Fruit fly (Drosophila melanogaster) whole organism, prepupa: ENCODE data around the gene Tpt.
A peak's percentile ranks its signal among the peaks of the same experiment; 100 is the strongest.

Experiments
- CG11294 ChIP-seq: fragments of 200-800 bp; sonication (Bioruptor generic); IDR thresholded peaks from 2 replicates; pipeline ENCODE4 v1.3.6; 2022; ENCODE audit warnings: missing biosample characterization, missing genetic modification characterization
- CG11762 ChIP-seq: fragments of 200-800 bp; sonication (Bioruptor generic); optimal IDR thresholded peaks from 3 replicates; lab custom pipeline; 2016; ENCODE audit warnings: missing biosample characterization, missing genetic modification characterization; ENCODE audit not compliant: insufficient read depth
- CG1621 ChIP-seq: fragments of 200-800 bp; sonication (Bioruptor generic); optimal IDR thresholded peaks from 3 replicates; lab custom pipeline; 2018; ENCODE audit warnings: missing biosample characterization, mild to moderate bottlenecking, missing genetic modification characterization
- CG3032 ChIP-seq: fragments of 200-800 bp; optimal IDR thresholded peaks from 2 replicates; lab custom pipeline; 2019; ENCODE audit warnings: missing biosample characterization, mild to moderate bottlenecking, missing genetic modification characterization, moderate library complexity
- CG31627 ChIP-seq: fragments of 200-800 bp; sonication (Bioruptor generic); optimal IDR thresholded peaks from 3 replicates; lab custom pipeline; 2016; ENCODE audit warnings: missing biosample characterization, missing genetic modification characterization
- CG3919 ChIP-seq: fragments of 200-800 bp; sonication (Bioruptor generic); optimal IDR thresholded peaks from 3 replicates; lab custom pipeline; 2016; ENCODE audit warnings: missing biosample characterization, missing genetic modification characterization
- CG4318 ChIP-seq: fragments of 200-800 bp; sonication (Bioruptor generic); optimal IDR thresholded peaks from 3 replicates; lab custom pipeline; 2017; ENCODE audit warnings: missing biosample characterization, mild to moderate bottlenecking, missing genetic modification characterization
- CG6163 ChIP-seq: fragments of 200-800 bp; sonication (Bioruptor generic); IDR thresholded peaks from 3 replicates; pipeline ENCODE4 v1.3.6; 2022; ENCODE audit warnings: missing biosample characterization, missing genetic modification characterization
- CG6276 ChIP-seq: fragments of 200-800 bp; sonication (Bioruptor generic); optimal IDR thresholded peaks from 2 replicates; lab custom pipeline; 2017; ENCODE audit warnings: missing biosample characterization, mild to moderate bottlenecking, missing genetic modification characterization
- CG6808 ChIP-seq: fragments of 200-800 bp; sonication (Bioruptor generic); optimal IDR thresholded peaks from 3 replicates; lab custom pipeline; 2017; ENCODE audit warnings: missing biosample characterization, missing genetic modification characterization, mild to moderate bottlenecking, moderate library complexity, missing genetic modification reagents
- CG6854 ChIP-seq: fragments of 200-800 bp; sonication (Bioruptor generic); optimal IDR thresholded peaks from 2 replicates; lab custom pipeline; 2017; ENCODE audit warnings: missing biosample characterization, mild to moderate bottlenecking, missing genetic modification characterization
- CG7368 ChIP-seq: fragments of 200-800 bp; sonication (Bioruptor generic); optimal IDR thresholded peaks from 3 replicates; lab custom pipeline; 2016; ENCODE audit warnings: missing biosample characterization, missing genetic modification characterization
- CG8632 ChIP-seq: fragments of 200-800 bp; sonication (Bioruptor generic); optimal IDR thresholded peaks from 3 replicates; lab custom pipeline; 2016; ENCODE audit warnings: missing biosample characterization, missing genetic modification characterization
- CG9139 ChIP-seq: fragments of 200-800 bp; sonication (Bioruptor generic); optimal IDR thresholded peaks from 3 replicates; lab custom pipeline; 2017; ENCODE audit warnings: missing biosample characterization, mild to moderate bottlenecking, missing genetic modification characterization
- Eip78C ChIP-seq: fragments of 200-800 bp; sonication (Bioruptor generic); peaks from one replicate; lab custom pipeline; 2016; ENCODE audit warnings: missing biosample characterization, missing genetic modification characterization
- Eip93F ChIP-seq: fragments of 200-800 bp; sonication (Bioruptor generic); optimal IDR thresholded peaks from 2 replicates; lab custom pipeline; 2016; ENCODE audit warnings: missing biosample characterization, mild to moderate bottlenecking, missing genetic modification characterization
- Ets21C ChIP-seq: fragments of 200-800 bp; sonication (Bioruptor generic); optimal IDR thresholded peaks from 3 replicates; lab custom pipeline; 2016; ENCODE audit warnings: missing biosample characterization, missing genetic modification characterization
- Gug ChIP-seq: fragments of 200-800 bp; sonication (Bioruptor generic); IDR thresholded peaks from 2 replicates; pipeline ENCODE4 v1.3.6; 2022; ENCODE audit warnings: missing biosample characterization, missing genetic modification characterization
- Hr38 ChIP-seq: sonication (Bioruptor generic); optimal IDR thresholded peaks from 2 replicates; lab custom pipeline; 2016; ENCODE audit warnings: missing biosample characterization, missing genetic modification characterization
- Met ChIP-seq: fragments of 200-800 bp; sonication (Bioruptor generic); optimal IDR thresholded peaks from 3 replicates; lab custom pipeline; 2016; ENCODE audit warnings: missing biosample characterization, missing genetic modification characterization
- OdsH ChIP-seq: fragments of 200-800 bp; sonication (Bioruptor generic); optimal IDR thresholded peaks from 3 replicates; lab custom pipeline; 2016; ENCODE audit warnings: missing biosample characterization, missing genetic modification characterization
- Smox ChIP-seq: fragments of 200-800 bp; sonication (Bioruptor generic); optimal IDR thresholded peaks from 3 replicates; lab custom pipeline; 2016; ENCODE audit warnings: missing biosample characterization, missing genetic modification characterization
- Sox102F ChIP-seq: fragments of 200-800 bp; sonication (Bioruptor generic); optimal IDR thresholded peaks from 2 replicates; lab custom pipeline; 2016; ENCODE audit warnings: missing biosample characterization, mild to moderate bottlenecking, missing genetic modification characterization
- dac ChIP-seq: fragments of 200-800 bp; sonication (Bioruptor generic); optimal IDR thresholded peaks from 2 replicates; lab custom pipeline; 2017; ENCODE audit warnings: missing biosample characterization, mild to moderate bottlenecking, missing genetic modification characterization
- esn ChIP-seq: fragments of 200-800 bp; sonication (Bioruptor generic); optimal IDR thresholded peaks from 2 replicates; lab custom pipeline; 2016; ENCODE audit warnings: missing biosample characterization, mild to moderate bottlenecking, missing genetic modification characterization, moderate library complexity
- fd59A ChIP-seq: fragments of 200-800 bp; sonication (Bioruptor generic); optimal IDR thresholded peaks from 2 replicates; lab custom pipeline; 2017; ENCODE audit warnings: missing biosample characterization, mild to moderate bottlenecking, missing genetic modification characterization, missing genetic modification reagents
- fd85E ChIP-seq: fragments of 200-800 bp; sonication (Bioruptor generic); optimal IDR thresholded peaks from 3 replicates; lab custom pipeline; 2016; ENCODE audit warnings: missing biosample characterization, missing genetic modification characterization
- fkh ChIP-seq: fragments of 200-800 bp; sonication (Bioruptor generic); optimal IDR thresholded peaks from 3 replicates; lab custom pipeline; 2017; ENCODE audit warnings: missing biosample characterization, mild to moderate bottlenecking, missing genetic modification characterization, moderate library complexity
- pdm3 ChIP-seq: fragments of 200-800 bp; sonication (Bioruptor generic); optimal IDR thresholded peaks from 3 replicates; lab custom pipeline; 2016; ENCODE audit warnings: missing biosample characterization, missing genetic modification characterization
- salr ChIP-seq, 2 experiments: fragments of 200-800 bp; sonication (Bioruptor generic); optimal IDR thresholded peaks; 3 replicates each; lab custom pipeline; 2016 to 2018; ENCODE audit warnings: missing biosample characterization in 2 of 2, missing genetic modification characterization in 2 of 2, mild to moderate bottlenecking in 1 of 2
- spab ChIP-seq: fragments of 200-800 bp; sonication (Bioruptor generic); optimal IDR thresholded peaks from 2 replicates; lab custom pipeline; 2017; ENCODE audit warnings: missing biosample characterization, mild to moderate bottlenecking, missing genetic modification characterization, missing genetic modification reagents
- ss ChIP-seq, 2 experiments: fragments of 200-800 bp; sonication (Bioruptor generic); optimal IDR thresholded peaks; 2 replicates in 1 of 2; 3 replicates in 1 of 2; lab custom pipeline; 2017 to 2018; ENCODE audit warnings: mild to moderate bottlenecking in 2 of 2, missing biosample characterization in 2 of 2, missing genetic modification characterization in 2 of 2, moderate library complexity in 1 of 2
- svp ChIP-seq: fragments of 200-800 bp; sonication (Bioruptor generic); peaks from one replicate; lab custom pipeline; 2016; ENCODE audit warnings: missing biosample characterization, missing genetic modification characterization
- vri ChIP-seq: fragments of 200-800 bp; sonication (Bioruptor generic); optimal IDR thresholded peaks from 3 replicates; lab custom pipeline; 2016; ENCODE audit warnings: missing biosample characterization, mild to moderate bottlenecking, missing genetic modification characterization

Gene Tpt

dm6 chr3L:8405123-8405522 lies at the start of gene Tpt, which contains the start of the genes mkg-p and CG13667:
Gene Tpt (minus strand): TSS chr3L:8405277.
Gene mkg-p (minus strand): TSS chr3L:8405277.
Gene CG13667 (plus strand): TSS chr3L:8405454.
- TF ChIP-seq CG1621 (tag; lab: Kevin White, UChicago) (peak; percentile 54), fkh (GFP tag; lab: Kevin White, UChicago) (no peak)

dm6 chr3L:8453443-8454360 lies 48.6 kb upstream of the Tpt start:
- peak; percentile 70 for TF ChIP-seq vri (GFP tag; lab: Kevin White, UChicago)
- 0 out of 2 replicates have a peak, but pooled peaks have one; percentile 11 for TF ChIP-seq Gug
- TF ChIP-seq spab = no peak
- no peak for TF ChIP-seq CG9139 (GFP tag; lab: Kevin White, UChicago)
- no peak for TF ChIP-seq fd85E (GFP tag; lab: Kevin White, UChicago)
- no peak for TF ChIP-seq CG3919 (GFP tag; lab: Kevin White, UChicago)
- no peak for TF ChIP-seq CG4318
- TF ChIP-seq svp (GFP tag; lab: Kevin White, UChicago) = peak; percentile 73
- TF ChIP-seq CG11294 (GFP tag; lab: Robert Waterston, UW) = no peak
- TF ChIP-seq Met = no peak
- no peak for TF ChIP-seq CG8632
- TF ChIP-seq dac (GFP tag; lab: Kevin White, UChicago) = no peak
- TF ChIP-seq OdsH (GFP tag; lab: Kevin White, UChicago) = no peak
- peak; percentile 16 for TF ChIP-seq fkh (GFP tag; lab: Kevin White, UChicago)
- TF ChIP-seq pdm3 (GFP tag; lab: Kevin White, UChicago) = peak; percentile 0
- peak; percentile 14 for TF ChIP-seq esn (GFP tag; lab: Kevin White, UChicago)
- no peak for TF ChIP-seq CG3032 (tag; lab: Kevin White, UChicago)
- no peak for TF ChIP-seq CG11762 (GFP tag; lab: Kevin White, UChicago)
- no peak for TF ChIP-seq CG31627 (GFP tag; lab: Kevin White, UChicago)
- no peak for TF ChIP-seq Hr38 (GFP tag; lab: Kevin White, UChicago)
- no peak for TF ChIP-seq Ets21C (GFP tag; lab: Kevin White, UChicago)
- TF ChIP-seq CG6808 (GFP tag; lab: Kevin White, UChicago) = no peak
- TF ChIP-seq Eip78C (GFP tag; lab: Kevin White, UChicago) = peak; percentile 21
- TF ChIP-seq Sox102F = peak; percentile 29
- peak; percentile 15 for TF ChIP-seq Eip93F (GFP tag; lab: Kevin White, UChicago)
- TF ChIP-seq Smox (GFP tag; lab: Kevin White, UChicago) = no peak

DNA sequence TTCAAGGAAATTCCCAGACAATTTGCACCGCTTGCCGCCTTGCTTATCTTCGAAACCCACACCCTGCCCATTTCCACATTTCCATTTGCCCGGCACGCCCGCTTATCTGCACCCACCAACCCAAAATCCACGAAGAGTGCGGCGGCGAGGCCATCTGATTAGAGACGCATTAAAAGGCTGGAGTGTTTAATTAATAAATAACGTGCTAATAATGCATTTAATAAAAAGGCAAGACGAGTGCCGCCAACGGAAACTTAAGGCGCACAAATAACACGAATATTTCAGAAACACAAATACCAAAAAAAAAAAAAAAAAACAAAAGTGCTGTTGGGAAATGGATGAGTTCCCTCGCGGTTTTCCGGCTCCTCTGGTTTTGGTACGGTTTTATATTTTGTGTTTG lies 47.9 kb upstream of the Tpt start:
- TF ChIP-seq CG6854 (GFP tag; lab: Kevin White, UChicago) (no peak), salr (GFP tag; optimal IDR thresholded peaks at IDR 0.05; lab: Kevin White, UChicago) (no peak), CG1621 (tag; lab: Kevin White, UChicago) (no peak), ss (GFP tag; optimal IDR thresholded peaks at IDR 0.05; lab: Kevin White, UChicago) (no peak), Eip93F (GFP tag; lab: Kevin White, UChicago) (peak; percentile 26), fd59A (GFP tag; lab: Kevin White, UChicago) (no peak), CG31627 (GFP tag; lab: Kevin White, UChicago) (no peak), CG6163 (GFP tag; lab: Robert Waterston, UW) (no peak), svp (GFP tag; lab: Kevin White, UChicago) (peak; percentile 78), CG7368 (GFP tag; lab: Kevin White, UChicago) (no peak), CG6276 (no peak), CG11762 (GFP tag; lab: Kevin White, UChicago) (no peak), CG4318 (no peak), Ets21C (GFP tag; lab: Kevin White, UChicago) (no peak)
